Worm (Caenorhabditis elegans) whole organism, late embryonic: ENCODE measurements around the gene K04C2.7.
A peak's percentile ranks its signal among the peaks of the same experiment; 100 is the strongest.

Source experiments
- C08G9.2 ChIP-seq: sonication (generic microtip); optimal IDR thresholded peaks from 2 replicates; lab custom pipeline; 2016; ENCODE audit warnings: mild to moderate bottlenecking, missing genetic modification characterization, moderate library complexity, missing compliant biosample characterization
- C38D4.7 ChIP-seq: fragments of 200-800 bp; sonication (Bioruptor generic); optimal IDR thresholded peaks from 2 replicates; lab custom pipeline; 2018; ENCODE audit warnings: mild to moderate bottlenecking, missing genetic modification characterization, moderate library complexity, missing compliant biosample characterization
- K02D7.2 ChIP-seq: sonication (generic microtip); optimal IDR thresholded peaks from 2 replicates; lab custom pipeline; 2017; ENCODE audit warnings: mild to moderate bottlenecking, missing genetic modification characterization, missing compliant biosample characterization
- T23F11.4 ChIP-seq: fragments of 200-800 bp; sonication (Bioruptor generic); optimal IDR thresholded peaks from 2 replicates; lab custom pipeline; 2018; ENCODE audit warnings: mild to moderate bottlenecking, missing genetic modification characterization, missing compliant biosample characterization
- ama-1 ChIP-seq: fragments of 150-350 bp; optimal IDR thresholded peaks from 2 replicates; lab custom pipeline; 2014
- ceh-14 ChIP-seq: sonication (generic microtip); optimal IDR thresholded peaks from 2 replicates; lab custom pipeline; 2016; ENCODE audit warnings: missing genotype, missing genetic modification characterization, missing compliant biosample characterization
- ceh-18 ChIP-seq: sonication (generic microtip); optimal IDR thresholded peaks from 2 replicates; lab custom pipeline; 2016; ENCODE audit warnings: missing genetic modification characterization, missing compliant biosample characterization
- ceh-2 ChIP-seq: sonication (generic microtip); optimal IDR thresholded peaks from 2 replicates; lab custom pipeline; 2016; ENCODE audit warnings: missing genotype, missing genetic modification characterization, missing compliant biosample characterization
- ceh-22 ChIP-seq: sonication (generic microtip); optimal IDR thresholded peaks from 2 replicates; lab custom pipeline; 2017; ENCODE audit warnings: missing biosample characterization, missing genetic modification characterization
- ceh-24 ChIP-seq: sonication (generic microtip); optimal IDR thresholded peaks from 2 replicates; lab custom pipeline; 2016; ENCODE audit warnings: mild to moderate bottlenecking, missing genetic modification characterization, missing compliant biosample characterization
- ceh-30 ChIP-seq: fragments of 150-350 bp; optimal IDR thresholded peaks from 2 replicates; lab custom pipeline; 2014; ENCODE audit warnings: missing biosample characterization, missing genetic modification characterization
- ceh-31 ChIP-seq: sonication (generic microtip); optimal IDR thresholded peaks from 2 replicates; lab custom pipeline; 2016; ENCODE audit warnings: missing genetic modification characterization, missing compliant biosample characterization
- ceh-34 ChIP-seq: sonication (generic microtip); optimal IDR thresholded peaks from 2 replicates; lab custom pipeline; 2016; ENCODE audit warnings: mild to moderate bottlenecking, missing genetic modification characterization, missing compliant biosample characterization
- ceh-48 ChIP-seq: sonication (generic microtip); optimal IDR thresholded peaks from 2 replicates; lab custom pipeline; 2016; ENCODE audit warnings: missing genetic modification characterization, inconsistent platforms, missing compliant biosample characterization
- ceh-6 ChIP-seq: fragments of 200-800 bp; sonication (Bioruptor generic); optimal IDR thresholded peaks from 2 replicates; lab custom pipeline; 2018; ENCODE audit warnings: mild to moderate bottlenecking, missing genetic modification characterization, missing compliant biosample characterization
- ceh-9 ChIP-seq: sonication (generic microtip); optimal IDR thresholded peaks from 2 replicates; lab custom pipeline; 2016; ENCODE audit warnings: mild to moderate bottlenecking, missing genetic modification characterization, inconsistent platforms, missing compliant biosample characterization
- dmd-4 ChIP-seq: sonication (generic microtip); optimal IDR thresholded peaks from 2 replicates; lab custom pipeline; 2016; ENCODE audit warnings: borderline replicate concordance, missing genetic modification characterization, missing compliant biosample characterization
- dve-1 ChIP-seq: sonication (generic microtip); optimal IDR thresholded peaks from 2 replicates; lab custom pipeline; 2017; ENCODE audit warnings: antibody characterized with exemption, mild to moderate bottlenecking, missing genetic modification characterization, missing compliant biosample characterization
- elt-2 ChIP-seq: sonication (generic microtip); optimal IDR thresholded peaks from 2 replicates; lab custom pipeline; 2016; ENCODE audit warnings: missing genetic modification reagents, missing genetic modification characterization, missing compliant biosample characterization
- elt-4 ChIP-seq: sonication (generic microtip); optimal IDR thresholded peaks from 2 replicates; lab custom pipeline; 2016; ENCODE audit warnings: missing genetic modification characterization, missing compliant biosample characterization
- fkh-6 ChIP-seq: sonication (generic microtip); optimal IDR thresholded peaks from 2 replicates; lab custom pipeline; 2016; ENCODE audit warnings: missing genetic modification characterization, missing compliant biosample characterization
- hlh-15 ChIP-seq: sonication (generic microtip); optimal IDR thresholded peaks from 2 replicates; lab custom pipeline; 2016; ENCODE audit warnings: missing genetic modification characterization, missing compliant biosample characterization
- hlh-8 ChIP-seq: sonication (generic microtip); optimal IDR thresholded peaks from 2 replicates; lab custom pipeline; 2016; ENCODE audit warnings: missing genotype, missing genetic modification characterization, missing compliant biosample characterization
- lim-6 ChIP-seq: sonication (generic microtip); optimal IDR thresholded peaks from 2 replicates; lab custom pipeline; 2016; ENCODE audit warnings: missing genetic modification characterization, missing compliant biosample characterization
- madf-2 ChIP-seq: sonication (generic microtip); optimal IDR thresholded peaks from 2 replicates; lab custom pipeline; 2017; ENCODE audit warnings: missing genetic modification characterization, missing compliant biosample characterization
- nfya-1 ChIP-seq: sonication (generic microtip); optimal IDR thresholded peaks from 2 replicates; lab custom pipeline; 2017; ENCODE audit warnings: missing genetic modification characterization, mild to moderate bottlenecking, missing compliant biosample characterization, antibody characterized with exemption, moderate library complexity
- odd-2 ChIP-seq: sonication (generic microtip); optimal IDR thresholded peaks from 2 replicates; lab custom pipeline; 2017; ENCODE audit warnings: antibody characterized with exemption, mild to moderate bottlenecking, missing genetic modification characterization, missing compliant biosample characterization
- pag-3 ChIP-seq: sonication (generic microtip); optimal IDR thresholded peaks from 2 replicates; lab custom pipeline; 2016; ENCODE audit warnings: missing compliant biosample characterization, missing genetic modification characterization, borderline replicate concordance
- pat-9 ChIP-seq: fragments of 200-800 bp; sonication (Bioruptor generic); optimal IDR thresholded peaks from 2 replicates; lab custom pipeline; 2018; ENCODE audit warnings: mild to moderate bottlenecking, missing genetic modification characterization, moderate library complexity, missing compliant biosample characterization
- pha-4 ChIP-seq: fragments of 150-350 bp; optimal IDR thresholded peaks from 2 replicates; lab custom pipeline; 2018; ENCODE audit warnings: missing biosample characterization, missing genetic modification reagents, missing genetic modification characterization
- ref-2 ChIP-seq: sonication (generic microtip); optimal IDR thresholded peaks from 2 replicates; lab custom pipeline; 2016; ENCODE audit warnings: missing genetic modification characterization, missing compliant biosample characterization
- sox-4 ChIP-seq: sonication (generic microtip); optimal IDR thresholded peaks from 2 replicates; lab custom pipeline; 2017; ENCODE audit warnings: mild to moderate bottlenecking, missing genetic modification characterization, inconsistent platforms, missing compliant biosample characterization
- tbx-2 ChIP-seq: sonication (generic microtip); optimal IDR thresholded peaks from 2 replicates; lab custom pipeline; 2016; ENCODE audit warnings: missing genetic modification characterization, missing compliant biosample characterization
- ttx-3 ChIP-seq: sonication (generic microtip); optimal IDR thresholded peaks from 2 replicates; lab custom pipeline; 2016; ENCODE audit warnings: missing genetic modification reagents, missing genetic modification characterization, missing compliant biosample characterization
- unc-3 ChIP-seq, 2 experiments: fragments of 200-800 bp in 1 of 2; sonication (Bioruptor generic) in 1 of 2; sonication (generic microtip) in 1 of 2; conservative IDR thresholded peaks in 1 of 2; optimal IDR thresholded peaks in 1 of 2; 2 replicates each; pipeline versions ENCODE4 v1.3.6 to Lab custom; 2016 to 2022; ENCODE audit warnings: missing compliant biosample characterization in 2 of 2, missing genetic modification characterization in 2 of 2, missing genetic modification reagents in 1 of 2
- unc-42 ChIP-seq: sonication (generic microtip); optimal IDR thresholded peaks from 2 replicates; lab custom pipeline; 2016; ENCODE audit warnings: missing genotype, missing genetic modification characterization, missing compliant biosample characterization
- unc-55 ChIP-seq: sonication (generic microtip); optimal IDR thresholded peaks from 2 replicates; lab custom pipeline; 2017; ENCODE audit warnings: missing biosample characterization, missing genetic modification reagents, missing genetic modification characterization
- unc-86 ChIP-seq: sonication (generic microtip); optimal IDR thresholded peaks from 2 replicates; lab custom pipeline; 2016; ENCODE audit warnings: missing genetic modification characterization, missing compliant biosample characterization
- zip-5 ChIP-seq: sonication (generic microtip); optimal IDR thresholded peaks from 2 replicates; lab custom pipeline; 2016; ENCODE audit warnings: missing genetic modification characterization, missing compliant biosample characterization
- ztf-16 ChIP-seq: sonication (generic microtip); optimal IDR thresholded peaks from 2 replicates; lab custom pipeline; 2017; ENCODE audit warnings: missing genetic modification characterization, missing compliant biosample characterization

K04C2.7 gene

ce11 chrIII:6887574-6887973 lies 6.7 kb downstream of the K04C2.7 start (continued):
- TF ChIP-seq unc-3 (GFP tag; conservative IDR thresholded peaks at IDR 0.05; lab: Robert Waterston, UW), result peak; percentile 52; the same call in 1 of the 2 replicates
- peak; percentile 44 for TF ChIP-seq unc-3 (tag; optimal IDR thresholded peaks at IDR 0.05; lab: Kevin White, UChicago)
- TF ChIP-seq dmd-4, result peak; percentile 57
- TF ChIP-seq ceh-34 (tag; lab: Kevin White, UChicago), result peak; percentile 55
- no peak for TF ChIP-seq lim-6 (tag; lab: Kevin White, UChicago)
- TF ChIP-seq sox-4 (tag; lab: Kevin White, UChicago), result peak; percentile 76
- peak; percentile 33 for TF ChIP-seq zip-5 (tag; lab: Kevin White, UChicago)
- TF ChIP-seq nfya-1 (tag; lab: Kevin White, UChicago), result peak; percentile 54
- TF ChIP-seq unc-42 (tag; lab: Kevin White, UChicago), result peak; percentile 74
- peak; percentile 72 for TF ChIP-seq elt-2 (tag; lab: Kevin White, UChicago)
- peak; percentile 75 for TF ChIP-seq madf-2 (tag; lab: Kevin White, UChicago)
- TF ChIP-seq ceh-48, result peak; percentile 60
- TF ChIP-seq C08G9.2 (tag; lab: Kevin White, UChicago), result peak; percentile 52
- TF ChIP-seq pat-9 (tag; lab: Kevin White, UChicago), result peak; percentile 69
- peak; percentile 47 for TF ChIP-seq ceh-9 (tag; lab: Kevin White, UChicago)
- no peak for TF ChIP-seq ama-1 (lab: Kevin White, UChicago)
- TF ChIP-seq hlh-8 (tag; lab: Kevin White, UChicago), result peak; percentile 53
- TF ChIP-seq, all 69 proteins: peak for 47

ce11 chrIII:6888497-6888896 lies 7.6 kb downstream of the K04C2.7 start:
- TF ChIP-seq ceh-18 (no peak), dve-1 (tag; lab: Kevin White, UChicago) (peak; percentile 12), ref-2 (tag; lab: Kevin White, UChicago) (peak; percentile 17)

DNA sequence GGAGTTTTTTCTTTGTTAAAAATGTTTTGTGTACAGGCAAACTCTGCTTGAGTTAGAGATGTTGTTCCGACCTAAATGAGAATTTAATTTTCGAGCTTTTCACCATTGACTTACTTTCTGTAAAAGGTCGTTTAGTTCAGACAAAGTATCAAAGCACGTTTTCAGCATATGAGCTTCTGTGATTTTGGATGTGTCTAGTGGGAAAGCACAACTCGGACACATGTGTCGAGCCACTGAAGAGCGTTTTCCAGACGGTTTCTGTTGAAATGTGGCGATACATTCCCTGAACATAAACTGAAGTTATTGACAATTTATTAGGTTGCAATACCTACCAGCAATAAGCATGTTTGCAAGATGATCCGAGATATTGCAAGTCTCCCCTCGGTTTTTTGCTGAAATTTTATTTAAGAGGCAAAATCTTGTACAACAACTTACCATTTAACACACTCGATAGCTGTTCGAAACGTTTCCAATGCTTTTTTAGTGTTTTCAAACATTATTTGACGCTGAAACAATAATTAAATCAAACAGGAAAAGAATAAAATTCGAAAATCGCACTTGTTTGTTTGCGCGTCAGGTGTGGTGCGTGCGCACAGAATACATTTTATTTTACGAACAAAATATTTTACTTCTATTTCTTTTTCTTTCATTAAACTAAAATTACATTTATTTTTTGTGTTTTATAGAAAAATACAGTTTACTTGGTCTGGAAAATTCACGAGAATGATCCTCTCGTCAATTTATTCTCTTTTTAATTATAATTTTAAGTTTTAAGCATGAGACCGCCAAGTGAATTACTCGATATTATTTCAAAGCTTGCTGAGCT lies 8.3 kb downstream of the K04C2.7 start, which contains the start of the genes brd-1 and K04C2.2:
TSS of gene brd-1 (minus strand) at position 506 of the 826 bp plus-strand sequence.
TSS of gene K04C2.2 (plus strand) at position 776 of the 826 bp plus-strand sequence.
- TF ChIP-seq ceh-18 (no peak), nfya-1 (tag; lab: Kevin White, UChicago) (no peak), ceh-31 (tag; lab: Kevin White, UChicago) (no peak), ceh-2 (tag; lab: Kevin White, UChicago) (no peak), ceh-34 (tag; lab: Kevin White, UChicago) (no peak), fkh-6 (no peak), hlh-15 (tag; lab: Kevin White, UChicago) (no peak)

DNA sequence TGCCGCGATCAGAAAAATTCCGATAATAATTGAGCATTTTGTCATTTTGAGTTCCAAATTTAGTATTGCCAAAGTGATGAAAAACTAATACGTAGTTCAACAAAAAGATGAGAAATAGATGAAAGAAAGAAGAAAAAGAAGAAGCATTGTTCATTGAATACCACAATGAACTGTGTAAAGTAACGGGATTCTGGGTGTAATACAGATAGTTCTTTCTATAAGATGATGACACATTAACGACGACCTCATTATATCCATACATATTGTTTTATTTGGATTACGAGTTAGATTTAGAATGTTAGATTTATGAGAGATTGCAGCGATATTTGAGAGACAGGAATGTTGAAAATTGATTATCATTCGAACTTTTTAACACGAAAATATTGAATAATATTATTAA lies 10.7 kb downstream of the K04C2.7 start, which contains the start of gene K04C2.5:
TSS of gene K04C2.5 (minus strand) at position 101 of the 400 bp plus-strand sequence.
- TF ChIP-seq pha-4 (tag; lab: Kevin White, UChicago), result no peak
- no peak for TF ChIP-seq hlh-8 (tag; lab: Kevin White, UChicago)
- TF ChIP-seq dmd-4, result no peak
- TF ChIP-seq ama-1 (lab: Kevin White, UChicago), result no peak
- no peak for TF ChIP-seq C38D4.7 (GFP tag; lab: Kevin White, UChicago)
- TF ChIP-seq lim-6 (tag; lab: Kevin White, UChicago), result no peak
- TF ChIP-seq tbx-2 (tag; lab: Kevin White, UChicago), result no peak
- TF ChIP-seq ztf-16 (tag; lab: Kevin White, UChicago), result no peak
- no peak for TF ChIP-seq pag-3 (tag; lab: Kevin White, UChicago)
- no peak for TF ChIP-seq elt-4 (tag; lab: Kevin White, UChicago)
- no peak for TF ChIP-seq K02D7.2

- TF ChIP-seq ceh-22 (tag; lab: Kevin White, UChicago) (no peak), ceh-18 (peak; percentile 57), ceh-14 (tag; lab: Kevin White, UChicago) (no peak), unc-86 (no peak), ztf-16 (tag; lab: Kevin White, UChicago) (no peak), ama-1 (lab: Kevin White, UChicago) (no peak), T23F11.4 (GFP tag; lab: Kevin White, UChicago) (no peak), ceh-6 (no peak), dve-1 (tag; lab: Kevin White, UChicago) (no peak), ceh-30 (no peak), ceh-24 (tag; lab: Kevin White, UChicago) (no peak), nfya-1 (tag; lab: Kevin White, UChicago) (peak; percentile 19), elt-2 (tag; lab: Kevin White, UChicago) (peak; percentile 68), unc-55 (peak; percentile 44), zip-5 (tag; lab: Kevin White, UChicago) (no peak), ttx-3 (tag; lab: Kevin White, UChicago) (no peak), ceh-31 (tag; lab: Kevin White, UChicago) (no peak), odd-2 (tag; lab: Kevin White, UChicago) (no peak)
- TF ChIP-seq, all 69 proteins: peak for 4
Measured at ce11 chrIII:6895166-6895565, 14.3 kb downstream of the K04C2.7 start.
